Fruit fly (Drosophila melanogaster) ovary, adult (tissue): Measurements from ENCODE around the gene Cpr67B.

Experiments used
- CG17801 ChIP-seq: fragments of 200-800 bp; optimal IDR thresholded peaks from 2 replicates; lab custom pipeline; 2019; ENCODE audit warnings: missing biosample characterization, mild to moderate bottlenecking, missing genetic modification characterization, moderate library complexity; ENCODE audit not compliant: partially characterized antibody

Cpr67B gene

dm6 chr3L:9421621-9422020, 17.0 kb downstream of the Cpr67B start:
- no peak for TF ChIP-seq CG17801

- TF ChIP-seq CG17801, result no peak
Observed at dm6 chr3L:9422135-9422534, 17.5 kb downstream of the Cpr67B start.

dm6 chr3L:9422636-9423419, 18.2 kb downstream of the Cpr67B start, which contains the start of gene aay:
TSS of gene aay (plus strand) at chr3L:9423253.
- peak; percentile 100 for TF ChIP-seq CG17801

- no peak for TF ChIP-seq CG17801
Observed at dm6 chr3L:9423757-9424527, 19.3 kb downstream of the Cpr67B start.

- TF ChIP-seq CG17801, result peak; percentile 11
Observed at dm6 chr3L:9424528-9424911, 19.9 kb downstream of the Cpr67B start.

- TF ChIP-seq CG17801, result no peak
Observed at dm6 chr3L:9425838-9426237, 21.2 kb downstream of the Cpr67B start.

dm6 chr3L:9426656-9427294, 22.2 kb downstream of the Cpr67B start, which contains the start of the genes Atat and Shc:
TSS of gene Atat (minus strand) at chr3L:9426758.
TSS of gene Shc (plus strand) at chr3L:9427010.
- peak; percentile 97 for TF ChIP-seq CG17801

dm6 chr3L:9429665-9430607, 25.3 kb downstream of the Cpr67B start, which contains the start of the genes RpS17 and MTF-1:
TSS of gene RpS17 (minus strand) at chr3L:9429821.
TSS of gene MTF-1 (plus strand) at chr3L:9430312.
- peak; percentile 80 for TF ChIP-seq CG17801

- TF ChIP-seq CG17801, result no peak
Observed at dm6 chr3L:9430608-9430952, 26.0 kb downstream of the Cpr67B start.

dm6 chr3L:9431848-9432623, 27.4 kb downstream of the Cpr67B start:
- TF ChIP-seq CG17801, result no peak

dm6 chr3L:9432810-9433587, 28.4 kb downstream of the Cpr67B start:
- TF ChIP-seq CG17801, result no peak

dm6 chr3L:9435315-9435714, 30.7 kb downstream of the Cpr67B start, which contains the start of gene CG42526:
TSS of gene CG42526 (minus strand) at chr3L:9435399.
- TF ChIP-seq CG17801, result peak; percentile 18

dm6 chr3L:9435831-9436230, 31.2 kb downstream of the Cpr67B start:
- TF ChIP-seq CG17801, result no peak

dm6 chr3L:9438858-9439257, 34.3 kb downstream of the Cpr67B start:
- no peak for TF ChIP-seq CG17801
